Fruit fly (Drosophila melanogaster) Kc167 (cell line): ENCODE measurements around the gene RfC3.

Experiments
- Myc ChIP-seq: fragments of >200 bp; optimal IDR thresholded peaks from 2 replicates; lab custom pipeline; 2017; ENCODE audit warnings: missing external identifiers
- Sin3A ChIP-seq: fragments of >200 bp; optimal IDR thresholded peaks from 2 replicates; lab custom pipeline; 2018; ENCODE audit warnings: missing external identifiers
- insv ChIP-seq: fragments of >200 bp; optimal IDR thresholded peaks from 3 replicates; lab custom pipeline; 2018; ENCODE audit warnings: missing external identifiers
- psq ChIP-seq: fragments of >200 bp; optimal IDR thresholded peaks from 2 replicates; lab custom pipeline; 2017; ENCODE audit warnings: missing external identifiers

DNA sequence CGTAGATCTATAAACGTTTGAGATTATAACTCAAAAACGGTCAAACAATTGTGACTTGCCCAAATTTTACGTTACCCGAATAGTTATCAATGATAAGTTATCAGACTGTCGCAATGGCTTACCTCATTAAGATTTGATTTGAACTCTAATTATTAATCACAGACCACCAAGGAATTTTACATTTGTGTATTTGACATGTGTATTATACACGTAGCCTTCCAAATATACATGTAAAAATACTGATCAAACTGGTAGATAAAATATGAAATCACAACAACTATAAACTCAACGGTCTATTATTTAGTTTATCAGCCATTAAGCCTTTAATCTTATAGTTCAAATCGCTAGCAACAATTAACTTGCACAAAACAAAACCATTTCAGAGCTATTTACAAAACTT is 25.5 kb upstream of the RfC3 start:
- TF ChIP-seq Myc (lab: Kevin White, UChicago) (no peak), Sin3A (lab: Kevin White, UChicago) (no peak), psq (no peak), insv (lab: Kevin White, UChicago) (no peak)
